Fruit fly (Drosophila melanogaster) whole organism, prepupa: ENCODE results near the gene aru.

ENCODE experiments used
- Blimp-1 ChIP-seq: fragments of 200-800 bp; sonication (Bioruptor generic); optimal IDR thresholded peaks from 3 replicates; lab custom pipeline; 2017; ENCODE audit warnings: missing biosample characterization, missing genetic modification characterization, mild to moderate bottlenecking, moderate library complexity, missing genetic modification reagents
- CG10631 ChIP-seq: fragments of 200-800 bp; sonication (Bioruptor generic); optimal IDR thresholded peaks from 2 replicates; lab custom pipeline; 2016; ENCODE audit warnings: missing biosample characterization, missing genetic modification characterization
- CG10669 ChIP-seq: fragments of 200-800 bp; sonication (Bioruptor generic); optimal IDR thresholded peaks from 3 replicates; lab custom pipeline; 2018; ENCODE audit warnings: missing biosample characterization, mild to moderate bottlenecking, missing genetic modification characterization, moderate library complexity
- CG11762 ChIP-seq: fragments of 200-800 bp; sonication (Bioruptor generic); optimal IDR thresholded peaks from 3 replicates; lab custom pipeline; 2016; ENCODE audit warnings: missing biosample characterization, missing genetic modification characterization; ENCODE audit not compliant: insufficient read depth
- CG11902 ChIP-seq: fragments of 200-800 bp; sonication (Bioruptor generic); optimal IDR thresholded peaks from 3 replicates; lab custom pipeline; 2016; ENCODE audit warnings: missing biosample characterization, missing genetic modification characterization
- CG15336 ChIP-seq: fragments of 200-800 bp; sonication (Bioruptor generic); IDR thresholded peaks from 2 replicates; pipeline ENCODE4 v1.3.6; 2022; ENCODE audit warnings: missing biosample characterization, missing genetic modification characterization
- CG1621 ChIP-seq: fragments of 200-800 bp; sonication (Bioruptor generic); optimal IDR thresholded peaks from 3 replicates; lab custom pipeline; 2018; ENCODE audit warnings: missing biosample characterization, mild to moderate bottlenecking, missing genetic modification characterization
- CG16779 ChIP-seq: fragments of 200-800 bp; sonication (Bioruptor generic); optimal IDR thresholded peaks from 3 replicates; lab custom pipeline; 2017; ENCODE audit warnings: missing biosample characterization, mild to moderate bottlenecking, missing genetic modification characterization
- CG31627 ChIP-seq: fragments of 200-800 bp; sonication (Bioruptor generic); optimal IDR thresholded peaks from 3 replicates; lab custom pipeline; 2016; ENCODE audit warnings: missing biosample characterization, missing genetic modification characterization
- CG32006 ChIP-seq: fragments of 200-800 bp; sonication (Bioruptor generic); optimal IDR thresholded peaks from 3 replicates; lab custom pipeline; 2017; ENCODE audit warnings: missing biosample characterization, mild to moderate bottlenecking, missing genetic modification characterization
- CG34406 ChIP-seq: fragments of 200-800 bp; sonication (Bioruptor generic); optimal IDR thresholded peaks from 3 replicates; lab custom pipeline; 2016; ENCODE audit warnings: missing biosample characterization, missing genetic modification characterization
- CG3919 ChIP-seq: fragments of 200-800 bp; sonication (Bioruptor generic); optimal IDR thresholded peaks from 3 replicates; lab custom pipeline; 2016; ENCODE audit warnings: missing biosample characterization, missing genetic modification characterization
- CG4318 ChIP-seq: fragments of 200-800 bp; sonication (Bioruptor generic); optimal IDR thresholded peaks from 3 replicates; lab custom pipeline; 2017; ENCODE audit warnings: missing biosample characterization, mild to moderate bottlenecking, missing genetic modification characterization
- CG6163 ChIP-seq: fragments of 200-800 bp; sonication (Bioruptor generic); IDR thresholded peaks from 3 replicates; pipeline ENCODE4 v1.3.6; 2022; ENCODE audit warnings: missing biosample characterization, missing genetic modification characterization
- CG6808 ChIP-seq: fragments of 200-800 bp; sonication (Bioruptor generic); optimal IDR thresholded peaks from 3 replicates; lab custom pipeline; 2017; ENCODE audit warnings: missing biosample characterization, missing genetic modification characterization, mild to moderate bottlenecking, moderate library complexity, missing genetic modification reagents
- CG7368 ChIP-seq: fragments of 200-800 bp; sonication (Bioruptor generic); optimal IDR thresholded peaks from 3 replicates; lab custom pipeline; 2016; ENCODE audit warnings: missing biosample characterization, missing genetic modification characterization
- CG8119 ChIP-seq: fragments of 200-800 bp; sonication (Bioruptor generic); IDR thresholded peaks from 3 replicates; pipeline ENCODE4 v1.3.6; 2022; ENCODE audit warnings: missing biosample characterization, missing genetic modification characterization
- CG8319 ChIP-seq: fragments of 200-800 bp; sonication (Bioruptor generic); optimal IDR thresholded peaks from 3 replicates; lab custom pipeline; 2016; ENCODE audit warnings: missing biosample characterization, missing genetic modification characterization
- CG8632 ChIP-seq: fragments of 200-800 bp; sonication (Bioruptor generic); optimal IDR thresholded peaks from 3 replicates; lab custom pipeline; 2016; ENCODE audit warnings: missing biosample characterization, missing genetic modification characterization
- CG9139 ChIP-seq: fragments of 200-800 bp; sonication (Bioruptor generic); optimal IDR thresholded peaks from 3 replicates; lab custom pipeline; 2017; ENCODE audit warnings: missing biosample characterization, mild to moderate bottlenecking, missing genetic modification characterization
- Eip75B ChIP-seq: fragments of 200-800 bp; sonication (Bioruptor generic); optimal IDR thresholded peaks from 3 replicates; lab custom pipeline; 2016; ENCODE audit warnings: missing biosample characterization, missing genetic modification characterization
- Eip78C ChIP-seq: fragments of 200-800 bp; sonication (Bioruptor generic); peaks from one replicate; lab custom pipeline; 2016; ENCODE audit warnings: missing biosample characterization, missing genetic modification characterization
- Eip93F ChIP-seq: fragments of 200-800 bp; sonication (Bioruptor generic); optimal IDR thresholded peaks from 2 replicates; lab custom pipeline; 2016; ENCODE audit warnings: missing biosample characterization, mild to moderate bottlenecking, missing genetic modification characterization
- Ets21C ChIP-seq: fragments of 200-800 bp; sonication (Bioruptor generic); optimal IDR thresholded peaks from 3 replicates; lab custom pipeline; 2016; ENCODE audit warnings: missing biosample characterization, missing genetic modification characterization
- Ets96B ChIP-seq: fragments of 200-800 bp; optimal IDR thresholded peaks from 2 replicates; lab custom pipeline; 2019; ENCODE audit warnings: missing biosample characterization, mild to moderate bottlenecking, missing genetic modification characterization, moderate library complexity
- Gug ChIP-seq: fragments of 200-800 bp; sonication (Bioruptor generic); IDR thresholded peaks from 2 replicates; pipeline ENCODE4 v1.3.6; 2022; ENCODE audit warnings: missing biosample characterization, missing genetic modification characterization
- Hr39 ChIP-seq: fragments of 200-800 bp; sonication (Bioruptor generic); optimal IDR thresholded peaks from 2 replicates; lab custom pipeline; 2016; ENCODE audit warnings: missing biosample characterization, missing genetic modification characterization
- Hr4 ChIP-seq: fragments of 200-800 bp; sonication (Bioruptor generic); optimal IDR thresholded peaks from 3 replicates; lab custom pipeline; 2016; ENCODE audit warnings: missing biosample characterization, missing genetic modification characterization
- Lpt ChIP-seq: fragments of 200-800 bp; sonication (Bioruptor generic); optimal IDR thresholded peaks from 3 replicates; lab custom pipeline; 2016; ENCODE audit warnings: missing biosample characterization, missing genetic modification characterization
- Met ChIP-seq: fragments of 200-800 bp; sonication (Bioruptor generic); optimal IDR thresholded peaks from 3 replicates; lab custom pipeline; 2016; ENCODE audit warnings: missing biosample characterization, missing genetic modification characterization
- OdsH ChIP-seq: fragments of 200-800 bp; sonication (Bioruptor generic); optimal IDR thresholded peaks from 3 replicates; lab custom pipeline; 2016; ENCODE audit warnings: missing biosample characterization, missing genetic modification characterization
- Smox ChIP-seq: fragments of 200-800 bp; sonication (Bioruptor generic); optimal IDR thresholded peaks from 3 replicates; lab custom pipeline; 2016; ENCODE audit warnings: missing biosample characterization, missing genetic modification characterization
- Sox102F ChIP-seq: fragments of 200-800 bp; sonication (Bioruptor generic); optimal IDR thresholded peaks from 2 replicates; lab custom pipeline; 2016; ENCODE audit warnings: missing biosample characterization, mild to moderate bottlenecking, missing genetic modification characterization
- Sox14 ChIP-seq: fragments of 200-800 bp; sonication (Bioruptor generic); optimal IDR thresholded peaks from 3 replicates; lab custom pipeline; 2016; ENCODE audit warnings: missing biosample characterization, missing genetic modification characterization
- Sox15 ChIP-seq: fragments of 200-800 bp; sonication (Bioruptor generic); optimal IDR thresholded peaks from 3 replicates; lab custom pipeline; 2016; ENCODE audit warnings: missing biosample characterization, missing genetic modification characterization
- achi ChIP-seq: fragments of 200-800 bp; sonication (Bioruptor generic); optimal IDR thresholded peaks from 3 replicates; lab custom pipeline; 2016; ENCODE audit warnings: missing biosample characterization, missing genetic modification characterization
- acj6 ChIP-seq: fragments of 200-800 bp; sonication (Bioruptor generic); optimal IDR thresholded peaks from 3 replicates; lab custom pipeline; 2016; ENCODE audit warnings: missing biosample characterization, missing genetic modification characterization
- cyc ChIP-seq: fragments of 200-800 bp; sonication (Bioruptor generic); optimal IDR thresholded peaks from 3 replicates; lab custom pipeline; 2016; ENCODE audit warnings: missing biosample characterization, missing genetic modification characterization
- dac ChIP-seq: fragments of 200-800 bp; sonication (Bioruptor generic); optimal IDR thresholded peaks from 2 replicates; lab custom pipeline; 2017; ENCODE audit warnings: missing biosample characterization, mild to moderate bottlenecking, missing genetic modification characterization
- dsx ChIP-seq: fragments of 200-800 bp; optimal IDR thresholded peaks from 3 replicates; lab custom pipeline; 2019; ENCODE audit warnings: missing biosample characterization, mild to moderate bottlenecking, missing genetic modification characterization, moderate library complexity; ENCODE audit not compliant: poor library complexity, severe bottlenecking
- eg ChIP-seq: fragments of 200-800 bp; sonication (Bioruptor generic); IDR thresholded peaks from 3 replicates; pipeline ENCODE4 v1.3.6; 2022; ENCODE audit warnings: missing biosample characterization, missing genetic modification characterization
- fd59A ChIP-seq: fragments of 200-800 bp; sonication (Bioruptor generic); optimal IDR thresholded peaks from 2 replicates; lab custom pipeline; 2017; ENCODE audit warnings: missing biosample characterization, mild to moderate bottlenecking, missing genetic modification characterization, missing genetic modification reagents
- fd85E ChIP-seq: fragments of 200-800 bp; sonication (Bioruptor generic); optimal IDR thresholded peaks from 3 replicates; lab custom pipeline; 2016; ENCODE audit warnings: missing biosample characterization, missing genetic modification characterization
- fkh ChIP-seq: fragments of 200-800 bp; sonication (Bioruptor generic); optimal IDR thresholded peaks from 3 replicates; lab custom pipeline; 2017; ENCODE audit warnings: missing biosample characterization, mild to moderate bottlenecking, missing genetic modification characterization, moderate library complexity
- lz ChIP-seq: fragments of 200-800 bp; sonication (Bioruptor generic); optimal IDR thresholded peaks from 3 replicates; lab custom pipeline; 2016; ENCODE audit warnings: missing biosample characterization, missing genetic modification characterization
- net ChIP-seq: fragments of 200-800 bp; sonication (Bioruptor generic); optimal IDR thresholded peaks from 3 replicates; lab custom pipeline; 2016; ENCODE audit warnings: missing biosample characterization, missing genetic modification characterization
- pdm3 ChIP-seq: fragments of 200-800 bp; sonication (Bioruptor generic); optimal IDR thresholded peaks from 3 replicates; lab custom pipeline; 2016; ENCODE audit warnings: missing biosample characterization, missing genetic modification characterization
- spab ChIP-seq: fragments of 200-800 bp; sonication (Bioruptor generic); optimal IDR thresholded peaks from 2 replicates; lab custom pipeline; 2017; ENCODE audit warnings: missing biosample characterization, mild to moderate bottlenecking, missing genetic modification characterization, missing genetic modification reagents
- svp ChIP-seq: fragments of 200-800 bp; sonication (Bioruptor generic); peaks from one replicate; lab custom pipeline; 2016; ENCODE audit warnings: missing biosample characterization, missing genetic modification characterization
- vri ChIP-seq: fragments of 200-800 bp; sonication (Bioruptor generic); optimal IDR thresholded peaks from 3 replicates; lab custom pipeline; 2016; ENCODE audit warnings: missing biosample characterization, mild to moderate bottlenecking, missing genetic modification characterization

The aru gene

DNA sequence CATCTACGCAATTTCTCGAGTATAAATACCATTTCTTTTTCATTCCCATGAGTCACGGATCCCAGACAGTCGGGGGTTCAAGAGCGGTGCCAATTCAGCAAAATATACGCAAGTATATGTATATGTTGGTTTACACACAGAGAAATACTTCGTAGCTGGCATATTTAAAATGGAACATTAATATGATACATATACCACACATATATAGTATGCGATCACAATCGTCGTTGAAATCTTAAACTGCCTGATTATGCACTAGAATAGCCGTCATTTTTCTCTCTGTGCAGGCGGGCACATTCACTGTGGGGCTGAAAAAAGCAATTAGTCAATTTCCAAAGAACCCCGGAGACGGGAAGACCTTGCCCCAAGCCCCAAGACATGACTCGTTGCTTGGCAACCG is 26.4 kb downstream of the aru start (continued):
- peak; percentile 95 for TF ChIP-seq Eip75B
- peak; percentile 93 for TF ChIP-seq dsx (GFP tag; lab: Kevin White, UChicago)
- TF ChIP-seq lz (GFP tag; lab: Kevin White, UChicago) = peak; percentile 88
- peak; percentile 87 for TF ChIP-seq Sox15
- TF ChIP-seq pdm3 (GFP tag; lab: Kevin White, UChicago) = peak; percentile 97
- peak; percentile 94 for TF ChIP-seq CG15336
- peak; percentile 92 for TF ChIP-seq Lpt
- peak; percentile 93 for TF ChIP-seq CG8319
- TF ChIP-seq Ets96B (tag; lab: Kevin White, UChicago) = peak; percentile 93
- TF ChIP-seq Ets21C (GFP tag; lab: Kevin White, UChicago) = peak; percentile 95
- peak; percentile 79 for TF ChIP-seq dac (GFP tag; lab: Kevin White, UChicago)
- peak; percentile 99 for TF ChIP-seq svp (GFP tag; lab: Kevin White, UChicago)
- peak; percentile 94 for TF ChIP-seq spab
- TF ChIP-seq CG34406 = peak; percentile 95
- peak; percentile 94 for TF ChIP-seq achi
- TF ChIP-seq Sox102F (GFP tag; lab: Kevin White, UChicago) = peak; percentile 98
- peak; percentile 99 for TF ChIP-seq Eip78C (GFP tag; lab: Kevin White, UChicago)

- TF ChIP-seq CG6163 (GFP tag; lab: Robert Waterston, UW) (peak; percentile 19; the same call in 1 of the 3 replicates), CG1621 (no peak), CG10669 (GFP tag; lab: Kevin White, UChicago) (no peak), dac (GFP tag; lab: Kevin White, UChicago) (no peak), CG11762 (GFP tag; lab: Kevin White, UChicago) (no peak), CG4318 (GFP tag; lab: Kevin White, UChicago) (no peak), spab (no peak), Blimp-1 (peak; percentile 12), CG11902 (GFP tag; lab: Kevin White, UChicago) (no peak), fd59A (GFP tag; lab: Kevin White, UChicago) (no peak), Smox (GFP tag; lab: Kevin White, UChicago) (no peak), CG10631 (GFP tag; lab: Kevin White, UChicago) (no peak), CG16779 (no peak), Sox14 (GFP tag; lab: Kevin White, UChicago) (no peak), Met (GFP tag; lab: Kevin White, UChicago) (no peak), Eip78C (GFP tag; lab: Kevin White, UChicago) (peak; percentile 49), CG8119 (peak; percentile 58; the same call in 1 of the 3 replicates), Hr4 (no peak), CG9139 (no peak), CG8632 (no peak), Ets21C (GFP tag; lab: Kevin White, UChicago) (no peak), CG7368 (no peak), Sox15 (no peak), Eip75B (no peak), Sox102F (GFP tag; lab: Kevin White, UChicago) (no peak), CG6808 (GFP tag; lab: Kevin White, UChicago) (no peak), eg (GFP tag; lab: Robert Waterston, UW) (peak; percentile 26; the same call in 1 of the 3 replicates), cyc (GFP tag; lab: Kevin White, UChicago) (no peak), Eip93F (GFP tag; lab: Kevin White, UChicago) (no peak), OdsH (GFP tag; lab: Kevin White, UChicago) (no peak), fkh (GFP tag; lab: Kevin White, UChicago) (no peak), CG3919 (GFP tag; lab: Kevin White, UChicago) (no peak), pdm3 (GFP tag; lab: Kevin White, UChicago) (no peak), CG31627 (GFP tag; lab: Kevin White, UChicago) (no peak), CG32006 (GFP tag; lab: Kevin White, UChicago) (no peak), Gug (GFP tag; lab: Robert Waterston, UW) (no peak), vri (GFP tag; lab: Kevin White, UChicago) (no peak), acj6 (no peak), achi (no peak), fd85E (GFP tag; lab: Kevin White, UChicago) (no peak), Hr39 (GFP tag; lab: Kevin White, UChicago) (no peak), net (GFP tag; lab: Kevin White, UChicago) (no peak), dsx (GFP tag; lab: Kevin White, UChicago) (no peak)
Observed at dm6 chr2L:840716-841115, 27.4 kb downstream of the aru start.
